Worm (Caenorhabditis elegans) whole organism, L3 larva: ENCODE data around the gene spp-4.

Source experiments
- ceh-16 ChIP-seq: sonication (generic microtip); optimal IDR thresholded peaks from 2 replicates; lab custom pipeline; 2017; ENCODE audit warnings: missing biosample characterization, missing genetic modification characterization
- daf-12 ChIP-seq: fragments of 150-350 bp; optimal IDR thresholded peaks from 2 replicates; lab custom pipeline; 2014; ENCODE audit warnings: missing biosample characterization, missing genetic modification reagents, missing genetic modification characterization
- elt-1 ChIP-seq: fragments of 150-350 bp; optimal IDR thresholded peaks from 2 replicates; lab custom pipeline; 2014; ENCODE audit warnings: missing biosample characterization, missing genetic modification characterization
- lin-15B ChIP-seq: fragments of 150-350 bp; optimal IDR thresholded peaks from 2 replicates; lab custom pipeline; 2014; ENCODE audit warnings: missing biosample characterization, missing genetic modification characterization
- lin-39 ChIP-seq: fragments of 150-350 bp; optimal IDR thresholded peaks from 2 replicates; lab custom pipeline; 2018; ENCODE audit warnings: missing biosample characterization, missing genetic modification reagents, missing genetic modification characterization
- nhr-237 ChIP-seq: fragments of 150-350 bp; optimal IDR thresholded peaks from 2 replicates; lab custom pipeline; 2014; ENCODE audit warnings: missing biosample characterization, missing genetic modification characterization
- nhr-43 ChIP-seq: sonication (generic microtip); optimal IDR thresholded peaks from 2 replicates; lab custom pipeline; 2016; ENCODE audit warnings: mild to moderate bottlenecking, missing genetic modification characterization, missing compliant biosample characterization; ENCODE audit not compliant: poor library complexity, severe bottlenecking

DNA sequence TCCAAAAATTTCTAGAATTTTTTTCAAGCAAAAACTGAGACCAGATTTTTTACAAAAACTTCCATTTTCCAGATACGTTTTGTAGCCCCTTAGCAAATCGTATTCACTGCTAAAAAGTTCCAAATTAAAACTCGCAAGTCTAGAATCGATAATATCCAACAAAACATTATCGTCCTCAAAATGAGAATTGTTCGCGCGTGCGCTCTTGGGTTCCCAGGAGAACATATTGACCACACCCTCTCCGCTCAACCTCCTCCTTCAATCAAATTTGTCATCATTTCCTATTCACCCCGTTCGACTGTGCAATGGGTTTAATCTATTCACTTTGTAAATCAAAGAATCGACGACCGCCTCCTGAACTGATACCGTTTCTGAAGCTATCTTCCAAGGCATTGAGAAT, 6.7 kb downstream of the spp-4 start:
- TF ChIP-seq lin-15B (tag; lab: Kevin White, UChicago): no peak
- TF ChIP-seq ceh-16 (tag; lab: Kevin White, UChicago): no peak
- no peak for TF ChIP-seq daf-12 (tag; lab: Kevin White, UChicago)
- no peak for TF ChIP-seq lin-39 (tag; lab: Kevin White, UChicago)
- TF ChIP-seq nhr-43 (tag; lab: Kevin White, UChicago): no peak
- TF ChIP-seq elt-1 (tag; lab: Kevin White, UChicago): no peak
- no peak for TF ChIP-seq nhr-237 (tag; lab: Kevin White, UChicago)
